Worm (Caenorhabditis elegans) whole organism, early embryonic: Measurements from ENCODE around the gene eri-9.

Source experiments
- ama-1 ChIP-seq: fragments of 150-350 bp; optimal IDR thresholded peaks from 2 replicates; lab custom pipeline; 2014
- ceh-36 ChIP-seq: sonication (generic microtip); optimal IDR thresholded peaks from 2 replicates; lab custom pipeline; 2016; ENCODE audit warnings: missing genetic modification characterization, inconsistent platforms, missing compliant biosample characterization
- pes-1 ChIP-seq: fragments of 200-800 bp; sonication (Bioruptor generic); IDR thresholded peaks from 2 replicates; pipeline ENCODE4 v1.3.6; 2022; ENCODE audit warnings: missing genetic modification reagents, missing genetic modification characterization, missing compliant biosample characterization
- tbx-37 ChIP-seq: fragments of 200-800 bp; sonication (Bioruptor generic); conservative IDR thresholded peaks from 2 replicates; pipeline ENCODE4 v1.3.6; 2022; ENCODE audit warnings: missing genetic modification reagents, missing genetic modification characterization, missing compliant biosample characterization

DNA sequence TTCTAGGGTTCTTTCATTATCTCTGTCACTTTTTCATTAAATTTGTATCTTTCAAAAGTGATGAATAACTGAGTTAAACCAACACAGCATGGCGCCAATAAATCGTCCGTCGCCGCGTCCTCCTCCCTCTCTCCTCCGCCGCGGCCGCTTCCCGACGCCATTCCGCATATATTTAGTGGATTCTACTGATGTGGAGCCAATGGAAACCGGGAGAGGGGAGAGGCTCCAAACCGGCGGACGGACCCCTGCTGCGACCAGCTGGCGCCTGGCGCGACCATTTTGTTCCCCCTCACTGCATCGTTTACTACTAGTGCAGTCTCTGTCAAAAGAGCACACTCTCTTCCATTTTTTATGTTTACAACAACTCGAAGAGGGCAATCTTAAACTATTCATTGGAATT is 19.0 kb downstream of the eri-9 start:
- TF ChIP-seq pes-1 (no peak), ceh-36 (tag; lab: Kevin White, UChicago) (no peak), tbx-37 (GFP tag; lab: Robert Waterston, UW) (no peak), ama-1 (no peak)
